Worm (Caenorhabditis elegans): Measurements from ENCODE around the gene clc-31.

- TF ChIP-seq ama-1 (optimal IDR thresholded peaks at IDR 0.05) = no peak
- no peak for TF ChIP-seq flt-1 (GFP tag; IDR thresholded peaks at IDR 0.05)
- TF ChIP-seq sea-1 (GFP tag; conservative IDR thresholded peaks at IDR 0.05) = no peak
- TF ChIP-seq ceh-36 (tag; optimal IDR thresholded peaks at IDR 0.05) = no peak
- TF ChIP-seq hnd-1 (tag; optimal IDR thresholded peaks at IDR 0.05) = no peak
- no peak for TF ChIP-seq F13C5.2 (tag; optimal IDR thresholded peaks at IDR 0.05)
- TF ChIP-seq tra-4 (tag; optimal IDR thresholded peaks at IDR 0.05) = no peak
- no peak for TF ChIP-seq hmg-4 (GFP tag; optimal IDR thresholded peaks at IDR 0.05)
- TF ChIP-seq scrt-1 (GFP tag; IDR thresholded peaks at IDR 0.05) = no peak
- TF ChIP-seq tbx-11 (GFP tag; IDR thresholded peaks at IDR 0.05) = no peak
- no peak for TF ChIP-seq aly-1 (tag; optimal IDR thresholded peaks at IDR 0.05)
Measured at ce11 chrII:299684-300083, 40.6 kb upstream of the clc-31 start, which contains the start of gene K01A2.6.
